Fruit fly (Drosophila melanogaster): ENCODE data around the gene CG12576.

- TF ChIP-seq CG8478 (optimal IDR thresholded peaks at IDR 0.05) (no peak), CTCF (optimal IDR thresholded peaks at IDR 0.05) (no peak)
Measured at dm6 chrX:22509085-22509484, 26.9 kb upstream of the CG12576 start.

Measured in S2 (cell line).